Worm (Caenorhabditis elegans) whole organism, early embryonic: Measurements from ENCODE around the gene tsn-1.

Source experiments
- ama-1 ChIP-seq: fragments of 150-350 bp; optimal IDR thresholded peaks from 2 replicates; lab custom pipeline; 2014
- hmg-4 ChIP-seq: fragments of 200-800 bp; sonication (Bioruptor generic); optimal IDR thresholded peaks from 2 replicates; lab custom pipeline; 2018; ENCODE audit warnings: mild to moderate bottlenecking, missing genetic modification characterization, missing compliant biosample characterization
- hnd-1 ChIP-seq: sonication (generic microtip); optimal IDR thresholded peaks from 2 replicates; lab custom pipeline; 2016; ENCODE audit warnings: missing genetic modification characterization, missing compliant biosample characterization

ce11 chrII:4674188-4674587 is 32.4 kb upstream of the tsn-1 start:
- TF ChIP-seq hmg-4 (GFP tag; lab: Kevin White, UChicago) (no peak), ama-1 (no peak), hnd-1 (no peak)
